Fruit fly (Drosophila melanogaster) whole organism, embryonic: ENCODE measurements around the gene CG32388.
A peak's percentile ranks its signal among the peaks of the same experiment; 100 is the strongest.

ENCODE experiments used
- CG10147 ChIP-seq: fragments of 200-800 bp; sonication (Bioruptor generic); optimal IDR thresholded peaks from 2 replicates; lab custom pipeline; 2019; ENCODE audit warnings: missing biosample characterization, mild to moderate bottlenecking, missing genetic modification characterization, moderate library complexity
- CG12104 ChIP-seq: fragments of 200-800 bp; sonication (Bioruptor generic); optimal IDR thresholded peaks from 3 replicates; lab custom pipeline; 2016; ENCODE audit warnings: missing biosample characterization, missing genetic modification characterization
- CG12155 ChIP-seq: fragments of 200-800 bp; sonication (Bioruptor generic); optimal IDR thresholded peaks from 3 replicates; lab custom pipeline; 2016; ENCODE audit warnings: missing biosample characterization, missing genetic modification characterization
- CG15269 ChIP-seq: fragments of 200-800 bp; sonication (Bioruptor generic); optimal IDR thresholded peaks from 2 replicates; lab custom pipeline; 2018; ENCODE audit warnings: missing biosample characterization, mild to moderate bottlenecking, missing genetic modification characterization, moderate library complexity
- CG16779 ChIP-seq: fragments of 200-800 bp; sonication (Bioruptor generic); IDR thresholded peaks from 2 replicates; pipeline ENCODE4 v1.3.6; 2022; ENCODE audit warnings: missing biosample characterization, missing genetic modification characterization
- CG16813 ChIP-seq: fragments of 200-800 bp; sonication (Bioruptor generic); IDR thresholded peaks from 3 replicates; pipeline ENCODE4 v1.3.6; 2022; ENCODE audit warnings: missing biosample characterization, missing genetic modification characterization; ENCODE audit not compliant: partially characterized antibody
- CG16863 ChIP-seq: fragments of 200-800 bp; sonication (Bioruptor generic); optimal IDR thresholded peaks from 3 replicates; lab custom pipeline; 2016; ENCODE audit warnings: missing biosample characterization, missing genetic modification characterization
- CG17359 ChIP-seq: fragments of 200-800 bp; sonication (Bioruptor generic); optimal IDR thresholded peaks from 3 replicates; lab custom pipeline; 2018; ENCODE audit warnings: missing biosample characterization, mild to moderate bottlenecking, missing genetic modification characterization, moderate library complexity
- CG2678 ChIP-seq: fragments of 200-800 bp; sonication (Bioruptor generic); optimal IDR thresholded peaks from 3 replicates; lab custom pipeline; 2019; ENCODE audit warnings: missing biosample characterization, mild to moderate bottlenecking, missing genetic modification characterization, moderate library complexity
- CG31365 ChIP-seq: fragments of 200-800 bp; sonication (Bioruptor generic); optimal IDR thresholded peaks from 2 replicates; lab custom pipeline; 2018; ENCODE audit warnings: missing biosample characterization, mild to moderate bottlenecking, missing genetic modification characterization
- CG32772 ChIP-seq: fragments of 200-800 bp; sonication (Bioruptor generic); IDR thresholded peaks from 2 replicates; pipeline ENCODE4 v1.3.6; 2022; ENCODE audit warnings: missing biosample characterization, missing genetic modification characterization
- CG34224 ChIP-seq: fragments of 200-800 bp; sonication (Bioruptor generic); IDR thresholded peaks from 3 replicates; pipeline ENCODE4 v1.3.6; 2022; ENCODE audit warnings: missing biosample characterization, missing genetic modification characterization; ENCODE audit not compliant: partially characterized antibody
- CG3838 ChIP-seq: fragments of 200-800 bp; sonication (Bioruptor generic); optimal IDR thresholded peaks from 3 replicates; lab custom pipeline; 2016; ENCODE audit warnings: missing biosample characterization, missing genetic modification characterization
- CG42726 ChIP-seq: fragments of 200-800 bp; sonication (Bioruptor generic); IDR thresholded peaks from 2 replicates; pipeline ENCODE4 v1.3.6; 2022; ENCODE audit warnings: missing biosample characterization, missing genetic modification characterization; ENCODE audit not compliant: partially characterized antibody
- CG4328 ChIP-seq: fragments of 200-800 bp; sonication (Bioruptor generic); optimal IDR thresholded peaks from 3 replicates; lab custom pipeline; 2017; ENCODE audit warnings: missing biosample characterization, missing genetic modification reagents, missing genetic modification characterization
- CG4820 ChIP-seq: fragments of 200-800 bp; sonication (Bioruptor generic); optimal IDR thresholded peaks from 3 replicates; lab custom pipeline; 2016; ENCODE audit warnings: missing biosample characterization, missing genetic modification characterization
- CG4854 ChIP-seq: fragments of 200-800 bp; sonication (Bioruptor generic); optimal IDR thresholded peaks from 2 replicates; lab custom pipeline; 2016; ENCODE audit warnings: missing biosample characterization, missing genetic modification characterization, inconsistent platforms
- CG8478 ChIP-seq: fragments of >200 bp; optimal IDR thresholded peaks from 2 replicates; lab custom pipeline; 2018
- CG9727 ChIP-seq: fragments of 200-800 bp; sonication (Bioruptor generic); optimal IDR thresholded peaks from 3 replicates; lab custom pipeline; 2017; ENCODE audit warnings: missing biosample characterization, mild to moderate bottlenecking, missing genetic modification characterization
- D19A ChIP-seq: fragments of 200-800 bp; optimal IDR thresholded peaks from 3 replicates; lab custom pipeline; 2019; ENCODE audit warnings: missing biosample characterization, mild to moderate bottlenecking, missing genetic modification characterization, moderate library complexity
- H15 ChIP-seq: fragments of 200-800 bp; sonication (Bioruptor generic); IDR thresholded peaks from 3 replicates; pipeline ENCODE4 v1.3.6; 2022; ENCODE audit warnings: missing biosample characterization, missing genetic modification characterization
- HHEX ChIP-seq: fragments of 200-800 bp; sonication (Bioruptor generic); optimal IDR thresholded peaks from 3 replicates; lab custom pipeline; 2017; ENCODE audit warnings: missing biosample characterization, mild to moderate bottlenecking, missing genetic modification characterization, missing genetic modification reagents
- HmgZ ChIP-seq: fragments of 200-800 bp; sonication (Bioruptor generic); optimal IDR thresholded peaks from 2 replicates; lab custom pipeline; 2018; ENCODE audit warnings: missing biosample characterization, mild to moderate bottlenecking, missing genetic modification characterization
- Hr39 ChIP-seq: fragments of >200 bp; optimal IDR thresholded peaks from 2 replicates; lab custom pipeline; 2017
- Hsf ChIP-seq: fragments of 200-800 bp; sonication (Bioruptor generic); optimal IDR thresholded peaks from 3 replicates; lab custom pipeline; 2016; ENCODE audit warnings: missing biosample characterization, missing genetic modification characterization
- MESR4 ChIP-seq: fragments of 200-800 bp; sonication (Bioruptor generic); optimal IDR thresholded peaks from 2 replicates; lab custom pipeline; 2018; ENCODE audit warnings: missing biosample characterization, mild to moderate bottlenecking, missing genetic modification characterization, moderate library complexity
- Max ChIP-seq: fragments of 200-800 bp; sonication (Bioruptor generic); optimal IDR thresholded peaks from 2 replicates; lab custom pipeline; 2016; ENCODE audit warnings: missing biosample characterization, mild to moderate bottlenecking, missing genetic modification characterization
- Med ChIP-seq: fragments of 200-800 bp; sonication (Bioruptor generic); peaks from one replicate; lab custom pipeline; 2016; ENCODE audit warnings: missing biosample characterization, missing genetic modification characterization, mild to moderate bottlenecking, inconsistent platforms, moderate library complexity
- ci ChIP-seq: fragments of 200-800 bp; sonication (Bioruptor generic); IDR thresholded peaks from 3 replicates; pipeline ENCODE4 v1.3.6; 2022; ENCODE audit warnings: missing biosample characterization, missing genetic modification characterization
- cwo ChIP-seq: fragments of 200-800 bp; sonication (Bioruptor generic); optimal IDR thresholded peaks from 3 replicates; lab custom pipeline; 2017; ENCODE audit warnings: missing biosample characterization, missing genetic modification characterization, mild to moderate bottlenecking, moderate library complexity, missing genetic modification reagents
- dmrt11E ChIP-seq: fragments of 200-800 bp; sonication (Bioruptor generic); optimal IDR thresholded peaks from 3 replicates; lab custom pipeline; 2018; ENCODE audit warnings: missing biosample characterization, mild to moderate bottlenecking, missing genetic modification characterization, moderate library complexity
- dysf ChIP-seq: fragments of 200-800 bp; sonication (Bioruptor generic); IDR thresholded peaks from 3 replicates; pipeline ENCODE4 v1.3.6; 2022; ENCODE audit warnings: missing biosample characterization, missing genetic modification characterization
- esg ChIP-seq: fragments of 200-800 bp; sonication (Bioruptor generic); conservative IDR thresholded peaks from 2 replicates; pipeline ENCODE4 v1.3.6; 2022; ENCODE audit warnings: missing biosample characterization, missing genetic modification characterization
- gcm ChIP-seq: fragments of 200-800 bp; sonication (Bioruptor generic); optimal IDR thresholded peaks from 2 replicates; lab custom pipeline; 2019; ENCODE audit warnings: missing biosample characterization, mild to moderate bottlenecking, missing genetic modification characterization, moderate library complexity
- gt ChIP-seq: fragments of 200-800 bp; sonication (Bioruptor generic); IDR thresholded peaks from 2 replicates; pipeline ENCODE4 v1.3.6; 2022; ENCODE audit warnings: missing biosample characterization, missing genetic modification characterization
- jigr1 ChIP-seq: fragments of 200-800 bp; sonication (Bioruptor generic); IDR thresholded peaks from 3 replicates; pipeline ENCODE4 v1.3.6; 2022; ENCODE audit warnings: missing biosample characterization, missing genetic modification characterization
- lmd ChIP-seq: fragments of 200-800 bp; sonication (Bioruptor generic); IDR thresholded peaks from 2 replicates; pipeline ENCODE4 v1.3.6; 2022; ENCODE audit warnings: missing biosample characterization, missing genetic modification characterization
- nerfin-2 ChIP-seq: fragments of 200-800 bp; sonication (Bioruptor generic); IDR thresholded peaks from 2 replicates; pipeline ENCODE4 v1.3.6; 2022; ENCODE audit warnings: missing biosample characterization, missing genetic modification characterization; ENCODE audit not compliant: partially characterized antibody
- odd ChIP-seq: fragments of 200-800 bp; sonication (Bioruptor generic); optimal IDR thresholded peaks from 2 replicates; lab custom pipeline; 2017; ENCODE audit warnings: missing biosample characterization, mild to moderate bottlenecking, missing genetic modification characterization
- pros ChIP-seq: fragments of 200-800 bp; sonication (Bioruptor generic); optimal IDR thresholded peaks from 3 replicates; lab custom pipeline; 2019; ENCODE audit warnings: missing biosample characterization, mild to moderate bottlenecking, missing genetic modification characterization, moderate library complexity
- row ChIP-seq: fragments of 200-800 bp; sonication (Bioruptor generic); IDR thresholded peaks from 3 replicates; pipeline ENCODE4 v1.3.6; 2022; ENCODE audit warnings: missing biosample characterization, missing genetic modification characterization
- run ChIP-seq: fragments of 200-800 bp; sonication (Bioruptor generic); optimal IDR thresholded peaks from 3 replicates; lab custom pipeline; 2018; ENCODE audit warnings: missing biosample characterization, mild to moderate bottlenecking, missing genetic modification characterization
- sens-2 ChIP-seq: fragments of 200-800 bp; sonication (Bioruptor generic); IDR thresholded peaks from 2 replicates; pipeline ENCODE4 v1.3.6; 2022; ENCODE audit warnings: missing biosample characterization, missing genetic modification characterization
- slp2 ChIP-seq: fragments of 200-800 bp; sonication (Bioruptor generic); optimal IDR thresholded peaks from 2 replicates; lab custom pipeline; 2016; ENCODE audit warnings: missing biosample characterization, missing genetic modification characterization
- tgo ChIP-seq: fragments of 200-800 bp; sonication (Bioruptor generic); IDR thresholded peaks from 3 replicates; pipeline ENCODE4 v1.3.6; 2022; ENCODE audit warnings: missing biosample characterization, missing genetic modification characterization
- tll ChIP-seq, 2 experiments: fragments of 200-800 bp in 1 of 2; fragments of >200 bp in 1 of 2; sonication (Bioruptor generic) in 1 of 2; optimal IDR thresholded peaks; 2 replicates each; lab custom pipeline; 2017 to 2019; ENCODE audit warnings: missing biosample characterization in 2 of 2, missing genetic modification characterization in 2 of 2, mild to moderate bottlenecking in 1 of 2, moderate library complexity in 1 of 2
- trem ChIP-seq: fragments of 200-800 bp; optimal IDR thresholded peaks from 3 replicates; lab custom pipeline; 2019; ENCODE audit warnings: missing biosample characterization, mild to moderate bottlenecking, missing genetic modification characterization, moderate library complexity
- vfl ChIP-seq: fragments of 200-800 bp; sonication (Bioruptor generic); optimal IDR thresholded peaks from 2 replicates; lab custom pipeline; 2016; ENCODE audit warnings: missing biosample characterization, missing genetic modification characterization
- wek ChIP-seq: fragments of 200-800 bp; sonication (Bioruptor generic); optimal IDR thresholded peaks from 3 replicates; lab custom pipeline; 2018; ENCODE audit warnings: missing biosample characterization, mild to moderate bottlenecking, missing genetic modification characterization, moderate library complexity

Gene CG32388

DNA sequence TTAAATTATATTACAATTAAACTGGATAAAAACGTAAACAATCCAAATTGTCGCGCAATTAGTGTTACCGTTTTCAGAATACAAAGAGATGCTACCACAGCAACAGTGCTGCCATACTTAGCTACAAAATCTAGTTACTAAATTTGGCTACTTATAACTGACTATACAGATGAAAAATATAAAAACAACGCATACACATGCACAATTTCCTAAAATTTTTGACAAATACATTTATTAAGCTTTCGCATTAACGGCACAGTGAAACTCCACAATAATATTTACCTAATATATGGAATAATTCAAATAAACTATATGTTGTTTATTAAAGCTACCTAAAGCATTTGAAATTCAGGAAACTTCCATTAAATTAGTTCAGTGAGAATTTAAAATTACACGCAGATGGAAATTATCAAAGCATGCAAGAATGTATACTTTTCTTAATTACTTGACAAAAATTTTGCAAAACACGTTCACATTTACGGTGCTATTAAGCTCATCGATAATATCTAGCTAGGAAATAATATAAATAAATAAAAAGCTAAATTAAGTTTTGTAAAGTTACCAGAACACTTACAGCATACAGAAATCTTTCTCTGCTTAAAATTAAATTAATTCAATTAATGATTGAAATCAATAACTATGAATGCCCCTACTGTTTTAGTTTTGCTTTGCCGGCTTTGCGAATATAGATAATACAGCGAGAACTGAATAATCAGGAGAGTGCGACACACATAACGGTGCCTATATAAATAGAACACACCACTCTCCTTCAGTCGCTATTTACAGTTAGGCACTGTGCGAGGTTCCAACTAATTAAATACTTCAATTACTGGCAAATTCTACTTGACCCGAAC is 15.2 kb downstream of the CG32388 start, which contains the start of the genes Mis12 and CG9953 (continued):
- TF ChIP-seq CG4820 (GFP tag; lab: Kevin White, UChicago) (peak; percentile 16), CG3838 (GFP tag; lab: Kevin White, UChicago) (no peak), dmrt11E (peak; percentile 38), dysf (GFP tag; lab: Robert Waterston, UW) (peak; percentile 10; the same call in 2 of the 3 replicates), run (no peak), gcm (no peak), odd (GFP tag; lab: Kevin White, UChicago) (no peak), esg (GFP tag; lab: Robert Waterston, UW) (0 out of 2 replicates have a peak, but pooled peaks have one; percentile 20), slp2 (GFP tag; lab: Kevin White, UChicago) (no peak), CG16813 (GFP tag; lab: Robert Waterston, UW) (no peak), CG34224 (no peak), CG32772 (peak; percentile 37; the same call in 1 of the 2 replicates), Med (GFP tag; lab: Kevin White, UChicago) (peak; percentile 65), CG16779 (GFP tag; lab: Robert Waterston, UW) (no peak), lmd (GFP tag; lab: Robert Waterston, UW) (peak; percentile 48), CG16863 (no peak), CG31365 (tag; lab: Kevin White, UChicago) (no peak), trem (tag; lab: Kevin White, UChicago) (peak; percentile 22), nerfin-2 (no peak), CG42726 (GFP tag; lab: Robert Waterston, UW) (no peak), MESR4 (GFP tag; lab: Kevin White, UChicago) (peak; percentile 9), ci (GFP tag; lab: Robert Waterston, UW) (no peak), CG17359 (no peak), pros (GFP tag; lab: Kevin White, UChicago) (no peak), sens-2 (GFP tag; lab: Robert Waterston, UW) (no peak), jigr1 (GFP tag; lab: Robert Waterston, UW) (no peak), D19A (no peak), cwo (GFP tag; lab: Kevin White, UChicago) (no peak), tgo (GFP tag; lab: Robert Waterston, UW) (peak; percentile 31; the same call in 1 of the 3 replicates), vfl (no peak), CG8478 (lab: Kevin White, UChicago) (no peak), HHEX (no peak), Max (peak; percentile 17), CG4854 (no peak), Hr39 (lab: Kevin White, UChicago) (no peak), row (GFP tag; lab: Robert Waterston, UW) (peak; percentile 85), H15 (GFP tag; lab: Robert Waterston, UW) (peak; percentile 43; the same call in 1 of the 3 replicates), CG15269 (peak; percentile 58), CG9727 (GFP tag; lab: Kevin White, UChicago) (peak; percentile 68), CG12155 (no peak), tll (GFP tag; optimal IDR thresholded peaks at IDR 0.05; lab: Kevin White, UChicago) (no peak), CG10147 (no peak), CG2678 (tag; lab: Kevin White, UChicago) (peak; percentile 54), gt (GFP tag; lab: Robert Waterston, UW) (no peak), wek (GFP tag; lab: Kevin White, UChicago) (peak; percentile 72), CG12104 (peak; percentile 26), HmgZ (tag; lab: Kevin White, UChicago) (no peak), CG4328 (no peak), Hsf (peak; percentile 39)
